Worm (Caenorhabditis elegans): ENCODE measurements around the gene C47D2.1.
A peak's percentile ranks its signal among the peaks of the same experiment; 100 is the strongest.

ce11 chrX:8169534-8169933, 45.3 kb upstream of the C47D2.1 start, which contains the start of gene C17H11.2:
- TF ChIP-seq pha-4 (GFP tag; IDR thresholded peaks at IDR 0.05) (no peak), pha-4 (tag; optimal IDR thresholded peaks at IDR 0.05) (no peak), Y105C5A.15 (GFP tag; IDR thresholded peaks at IDR 0.05) (no peak), dmd-6 (GFP tag; IDR thresholded peaks at IDR 0.05) (no peak), unc-130 (GFP tag; optimal IDR thresholded peaks at IDR 0.05) (no peak), dmd-8 (GFP tag; IDR thresholded peaks at IDR 0.05) (no peak), pqm-1 (tag; optimal IDR thresholded peaks at IDR 0.05) (peak; percentile 5), ama-1 (optimal IDR thresholded peaks at IDR 0.05) (no peak), lir-3 (tag; optimal IDR thresholded peaks at IDR 0.05) (no peak)
